Worm (Caenorhabditis elegans) whole organism, midembryonic: ENCODE results near the gene Y55F3BR.2.

Source experiments
- cog-1 ChIP-seq: sonication (generic microtip); optimal IDR thresholded peaks from 2 replicates; lab custom pipeline; 2016; ENCODE audit warnings: missing genetic modification characterization, missing compliant biosample characterization
- flt-1 ChIP-seq: fragments of 200-800 bp; sonication (Bioruptor generic); IDR thresholded peaks from 2 replicates; pipeline ENCODE4 v1.3.6; 2022; ENCODE audit warnings: missing genetic modification characterization, missing compliant biosample characterization
- klf-2 ChIP-seq: fragments of 200-800 bp; sonication (Bioruptor generic); conservative IDR thresholded peaks from 2 replicates; pipeline ENCODE4 v1.3.6; 2022; ENCODE audit warnings: missing genetic modification reagents, missing genetic modification characterization, missing compliant biosample characterization
- ztf-23 ChIP-seq: fragments of 200-800 bp; sonication (Bioruptor generic); IDR thresholded peaks from 2 replicates; pipeline ENCODE4 v1.3.6; 2022; ENCODE audit warnings: missing genetic modification reagents, missing genetic modification characterization, missing compliant biosample characterization
- ztf-29 ChIP-seq: fragments of 200-800 bp; sonication (Bioruptor generic); IDR thresholded peaks from 2 replicates; pipeline ENCODE4 v1.3.6; 2022; ENCODE audit warnings: missing genetic modification reagents, missing genetic modification characterization, missing compliant biosample characterization

ce11 chrIV:878634-879033 is 19.9 kb downstream of the Y55F3BR.2 start:
- no peak for TF ChIP-seq flt-1 (GFP tag; lab: Robert Waterston, UW)
- TF ChIP-seq ztf-29 (GFP tag; lab: Robert Waterston, UW): no peak
- no peak for TF ChIP-seq klf-2 (GFP tag; lab: Robert Waterston, UW)
- no peak for TF ChIP-seq cog-1 (tag; lab: Kevin White, UChicago)
- no peak for TF ChIP-seq ztf-23 (GFP tag; lab: Robert Waterston, UW)
